In the genomic region with DNA sequence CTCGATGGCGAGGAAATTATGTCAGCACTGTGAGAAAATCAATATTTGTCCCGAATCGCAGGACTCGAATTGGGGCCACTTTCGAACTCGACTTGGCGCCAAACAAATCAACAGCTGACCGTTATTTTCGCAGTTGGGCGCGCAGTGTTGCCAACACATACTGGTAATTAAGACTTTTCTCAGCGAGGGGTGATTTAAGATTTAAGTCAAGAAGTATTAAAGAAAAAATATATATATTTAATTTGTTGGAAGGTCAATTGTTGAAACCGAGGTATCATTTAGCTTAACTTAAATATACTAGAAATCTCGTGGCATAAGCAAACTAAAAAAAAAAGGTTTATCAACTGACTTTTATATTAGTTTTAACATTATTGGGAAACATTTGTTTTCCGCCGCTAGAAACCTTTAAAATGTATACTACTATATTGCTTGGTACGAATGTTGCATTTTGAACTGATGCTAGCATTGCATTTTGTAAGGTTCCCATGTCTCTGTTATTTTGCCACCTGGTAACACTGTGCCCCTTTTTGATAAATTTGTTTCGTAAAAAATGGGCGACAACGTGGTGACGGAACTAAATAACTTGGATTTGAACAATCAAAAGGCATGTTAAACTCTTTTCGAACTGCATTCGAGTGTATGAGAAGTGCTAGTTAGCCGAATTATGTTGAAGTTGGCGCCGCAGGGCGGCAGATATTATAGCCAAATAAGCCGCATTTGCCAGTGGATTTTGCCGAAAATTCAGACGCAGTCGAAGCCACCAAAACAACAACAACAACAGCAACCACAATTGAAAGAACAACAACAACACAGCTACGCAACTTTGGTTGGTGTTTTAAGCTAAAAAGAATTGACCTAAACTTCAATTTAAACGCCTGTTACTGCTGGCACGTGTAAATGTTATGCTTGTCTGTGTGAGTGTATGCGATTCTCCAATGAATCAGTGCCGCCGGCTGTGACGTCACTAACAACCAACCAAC, we compare ENCODE assay signal across 1 fruit fly cellular context.
TF ChIP-seq lines count a peak whose summit lies in the region.

Patsas (minus strand) TSS at position 55 of the 980 bp plus-strand sequence.
ThrRS (plus strand) TSS at position 521 of the 980 bp plus-strand sequence.

TF ChIP-seq in whole organism, embryonic, 481 proteins besides CTCF, POLR2A, EP300 and RAD21 (continued from another document and continues in another):
- TF ChIP-seq dmrt11E (tag; optimal IDR thresholded peaks at IDR 0.05; lab: Kevin White, UChicago) (peak; percentile 85), Rx (GFP tag; IDR thresholded peaks at IDR 0.05; lab: Robert Waterston, UW) (peak; percentile 67), Ptx1 (GFP tag; IDR thresholded peaks at IDR 0.05; lab: Robert Waterston, UW) (peak; percentile 90), CG10267 (tag; optimal IDR thresholded peaks at IDR 0.05; lab: Kevin White, UChicago) (peak; percentile 84), MBD-R2 (GFP tag; IDR thresholded peaks at IDR 0.05; lab: Robert Waterston, UW) (peak; percentile 34; the same call in 1 of the 2 replicates), klu (GFP tag; IDR thresholded peaks at IDR 0.05; lab: Robert Waterston, UW) (peak; percentile 81), CG14050 (GFP tag; IDR thresholded peaks at IDR 0.05; lab: Robert Waterston, UW) (peak; percentile 71), chinmo (GFP tag; IDR thresholded peaks at IDR 0.05; lab: Robert Waterston, UW; ENCODE audit: partially characterized antibody) (no peak), Sry-β (GFP tag; optimal IDR thresholded peaks at IDR 0.05; lab: Kevin White, UChicago) (peak; percentile 39), hbn (GFP tag; IDR thresholded peaks at IDR 0.05; lab: Robert Waterston, UW; ENCODE audit: partially characterized antibody) (no peak), GATAe (GFP tag; conservative IDR thresholded peaks at IDR 0.05; lab: Robert Waterston, UW) (peak; percentile 47), CG2199 (GFP tag; IDR thresholded peaks at IDR 0.05; lab: Robert Waterston, UW) (peak; percentile 64; the same call in 1 of the 3 replicates), CG1792 (GFP tag; optimal IDR thresholded peaks at IDR 0.05; lab: Kevin White, UChicago) (peak; percentile 53), CG7928 (GFP tag; optimal IDR thresholded peaks at IDR 0.05; lab: Kevin White, UChicago) (peak; percentile 65), CG2678 (tag; optimal IDR thresholded peaks at IDR 0.05; lab: Kevin White, UChicago) (peak; percentile 91), dan (GFP tag; IDR thresholded peaks at IDR 0.05; lab: Robert Waterston, UW) (peak; percentile 53; the same call in 1 of the 2 replicates), Hand (GFP tag; optimal IDR thresholded peaks at IDR 0.05; lab: Kevin White, UChicago) (peak; percentile 71), CG8924 (tag; optimal IDR thresholded peaks at IDR 0.05; lab: Kevin White, UChicago) (peak; percentile 86), Dbx (GFP tag; IDR thresholded peaks at IDR 0.05; lab: Robert Waterston, UW) (peak; percentile 84), CG2875 (GFP tag; optimal IDR thresholded peaks at IDR 0.05; lab: Kevin White, UChicago) (peak; percentile 47), CG12659 (GFP tag; optimal IDR thresholded peaks at IDR 0.05; lab: Kevin White, UChicago) (peak; percentile 93), CG16815 (GFP tag; optimal IDR thresholded peaks at IDR 0.05; lab: Kevin White, UChicago) (peak; percentile 87), dm (GFP tag; optimal IDR thresholded peaks at IDR 0.05; lab: Kevin White, UChicago) (peak; percentile 61), CG2889 (GFP tag; IDR thresholded peaks at IDR 0.05; lab: Robert Waterston, UW) (peak; percentile 80), ap (GFP tag; IDR thresholded peaks at IDR 0.05; lab: Robert Waterston, UW) (peak; percentile 76), Med (GFP tag; lab: Kevin White, UChicago) (peak; percentile 94), CG31224 (GFP tag; IDR thresholded peaks at IDR 0.05; lab: Robert Waterston, UW) (peak; percentile 67), crol (GFP tag; IDR thresholded peaks at IDR 0.05; lab: Robert Waterston, UW) (no peak), jigr1 (GFP tag; IDR thresholded peaks at IDR 0.05; lab: Robert Waterston, UW) (peak; percentile 80), tna (GFP tag; IDR thresholded peaks at IDR 0.05; lab: Robert Waterston, UW; ENCODE audit: partially characterized antibody) (no peak), CG17612 (GFP tag; IDR thresholded peaks at IDR 0.05; lab: Robert Waterston, UW) (peak; percentile 62; the same call in 1 of the 2 replicates), usp (GFP tag; optimal IDR thresholded peaks at IDR 0.05; lab: Kevin White, UChicago) (no peak), CG6254 (GFP tag; optimal IDR thresholded peaks at IDR 0.05; lab: Kevin White, UChicago) (no peak), nau (GFP tag; optimal IDR thresholded peaks at IDR 0.05; lab: Kevin White, UChicago) (no peak), CG17385 (GFP tag; optimal IDR thresholded peaks at IDR 0.05; lab: Kevin White, UChicago) (peak; percentile 79), CG11723 (GFP tag; optimal IDR thresholded peaks at IDR 0.05; lab: Kevin White, UChicago) (peak; percentile 63), E2f2 (GFP tag; IDR thresholded peaks at IDR 0.05; lab: Robert Waterston, UW) (peak; percentile 79), pzg (GFP tag; optimal IDR thresholded peaks at IDR 0.05; lab: Kevin White, UChicago) (peak; percentile 54), otp (GFP tag; IDR thresholded peaks at IDR 0.05; lab: Robert Waterston, UW) (peak; percentile 71; the same call in 2 of the 3 replicates), Nf-YA (GFP tag; IDR thresholded peaks at IDR 0.05; lab: Robert Waterston, UW) (peak; percentile 64), Adf1 (GFP tag; IDR thresholded peaks at IDR 0.05; lab: Robert Waterston, UW) (peak; percentile 52), vfl (GFP tag; optimal IDR thresholded peaks at IDR 0.05; lab: Kevin White, UChicago) (peak; percentile 76), Meics (GFP tag; optimal IDR thresholded peaks at IDR 0.05; lab: Kevin White, UChicago) (peak; percentile 87), h (optimal IDR thresholded peaks at IDR 0.05; lab: Kevin White, UChicago) (no peak), CG1233 (GFP tag; optimal IDR thresholded peaks at IDR 0.05; lab: Kevin White, UChicago) (peak; percentile 82), ara (GFP tag; IDR thresholded peaks at IDR 0.05; lab: Robert Waterston, UW) (peak; percentile 78; the same call in 1 of the 2 replicates), CoRest (tag; optimal IDR thresholded peaks at IDR 0.05; lab: Kevin White, UChicago) (peak; percentile 95), NK7.1 (GFP tag; optimal IDR thresholded peaks at IDR 0.05; lab: Kevin White, UChicago) (peak; percentile 48), Antp (GFP tag; optimal IDR thresholded peaks at IDR 0.05; lab: Kevin White, UChicago) (peak; percentile 67), Fer3 (tag; optimal IDR thresholded peaks at IDR 0.05; lab: Kevin White, UChicago) (peak; percentile 87), Side (GFP tag; optimal IDR thresholded peaks at IDR 0.05; lab: Kevin White, UChicago) (peak; percentile 49), Dp (GFP tag; optimal IDR thresholded peaks at IDR 0.05; lab: Kevin White, UChicago) (peak; percentile 75), Awh (GFP tag; IDR thresholded peaks at IDR 0.05; lab: Robert Waterston, UW) (peak; percentile 80), CG12104 (GFP tag; optimal IDR thresholded peaks at IDR 0.05; lab: Kevin White, UChicago) (peak; percentile 80), Gug (GFP tag; IDR thresholded peaks at IDR 0.05; lab: Robert Waterston, UW) (peak; percentile 73; the same call in 3 of the 4 replicates), croc (GFP tag; conservative IDR thresholded peaks at IDR 0.05; lab: Robert Waterston, UW) (peak; percentile 78), CG6654 (GFP tag; optimal IDR thresholded peaks at IDR 0.05; lab: Kevin White, UChicago) (peak; percentile 67), CG14965 (GFP tag; optimal IDR thresholded peaks at IDR 0.05; lab: Kevin White, UChicago; ENCODE audit: borderline replicate concordance) (no peak), fd102C (GFP tag; optimal IDR thresholded peaks at IDR 0.05; lab: Kevin White, UChicago) (peak; percentile 51), gcm2 (GFP tag; optimal IDR thresholded peaks at IDR 0.05; lab: Kevin White, UChicago) (peak; percentile 6), CG10979 (tag; optimal IDR thresholded peaks at IDR 0.05; lab: Kevin White, UChicago) (peak; percentile 80), CG4617 (GFP tag; optimal IDR thresholded peaks at IDR 0.05; lab: Kevin White, UChicago; ENCODE audit: borderline replicate concordance) (peak; percentile 73), Pdp1 (GFP tag; optimal IDR thresholded peaks at IDR 0.05; lab: Kevin White, UChicago) (peak; percentile 70 to 80), CG11696 (GFP tag; IDR thresholded peaks at IDR 0.05; lab: Robert Waterston, UW) (peak; percentile 58), Six4 (GFP tag; optimal IDR thresholded peaks at IDR 0.05; lab: Kevin White, UChicago) (peak; percentile 73), bcd (GFP tag; optimal IDR thresholded peaks at IDR 0.05; lab: Kevin White, UChicago) (peak; percentile 87), CG12299 (tag; optimal IDR thresholded peaks at IDR 0.05; lab: Kevin White, UChicago) (peak; percentile 79), CG7357 (GFP tag; IDR thresholded peaks at IDR 0.05; lab: Robert Waterston, UW) (peak; percentile 97), lilli (GFP tag; optimal IDR thresholded peaks at IDR 0.05; lab: Kevin White, UChicago) (peak; percentile 82), Vsx1 (GFP tag; optimal IDR thresholded peaks at IDR 0.05; lab: Kevin White, UChicago) (no peak), MTF-1 (GFP tag; optimal IDR thresholded peaks at IDR 0.05; lab: Kevin White, UChicago; ENCODE audit: borderline replicate concordance) (peak; percentile 50), lmd (GFP tag; IDR thresholded peaks at IDR 0.05; lab: Robert Waterston, UW) (peak; percentile 90), Bteb2 (GFP tag; optimal IDR thresholded peaks at IDR 0.05; lab: Kevin White, UChicago) (peak; percentile 69), Lpt (GFP tag; optimal IDR thresholded peaks at IDR 0.05; lab: Kevin White, UChicago) (no peak), CG11398 (GFP tag; optimal IDR thresholded peaks at IDR 0.05; lab: Kevin White, UChicago) (no peak), HmgZ (tag; optimal IDR thresholded peaks at IDR 0.05; lab: Kevin White, UChicago) (peak; percentile 52), CG32772 (GFP tag; IDR thresholded peaks at IDR 0.05; lab: Robert Waterston, UW) (peak; percentile 83), wor (GFP tag; IDR thresholded peaks at IDR 0.05; lab: Robert Waterston, UW) (peak; percentile 32; the same call in 1 of the 2 replicates), pfk (GFP tag; optimal IDR thresholded peaks at IDR 0.05; lab: Kevin White, UChicago) (no peak), lov (optimal IDR thresholded peaks at IDR 0.05; lab: Kevin White, UChicago) (no peak), lov (GFP tag; IDR thresholded peaks at IDR 0.05; lab: Robert Waterston, UW) (0 out of 3 replicates have a peak, but pooled peaks have one; percentile 15), BEAF-32 (GFP tag; optimal IDR thresholded peaks at IDR 0.05; lab: Kevin White, UChicago) (peak; percentile 38), amos (GFP tag; IDR thresholded peaks at IDR 0.05; lab: Robert Waterston, UW; ENCODE audit: partially characterized antibody) (0 out of 2 replicates have a peak, but pooled peaks have one; percentile 15), sc (optimal IDR thresholded peaks at IDR 0.05; lab: Kevin White, UChicago) (no peak), sc (GFP tag; optimal IDR thresholded peaks at IDR 0.05; lab: Kevin White, UChicago) (peak; percentile 72), CG4424 (GFP tag; optimal IDR thresholded peaks at IDR 0.05; lab: Kevin White, UChicago) (peak; percentile 87), CG2116 (GFP tag; optimal IDR thresholded peaks at IDR 0.05; lab: Kevin White, UChicago) (peak; percentile 90), onecut (GFP tag; IDR thresholded peaks at IDR 0.05; lab: Robert Waterston, UW) (peak; percentile 97), ci (GFP tag; IDR thresholded peaks at IDR 0.05; lab: Robert Waterston, UW) (peak; percentile 78), cad (GFP tag; optimal IDR thresholded peaks at IDR 0.05; lab: Kevin White, UChicago) (no peak), emc (GFP tag; optimal IDR thresholded peaks at IDR 0.05; lab: Kevin White, UChicago) (peak; percentile 61), twi (tag; optimal IDR thresholded peaks at IDR 0.05; lab: Kevin White, UChicago) (peak; percentile 79), YL-1 (GFP tag; optimal IDR thresholded peaks at IDR 0.05; lab: Kevin White, UChicago) (peak; percentile 65), Hsf (GFP tag; optimal IDR thresholded peaks at IDR 0.05; lab: Kevin White, UChicago) (peak; percentile 88), tgo (GFP tag; IDR thresholded peaks at IDR 0.05; lab: Robert Waterston, UW) (peak; percentile 88), CG13624 (GFP tag; optimal IDR thresholded peaks at IDR 0.05; lab: Kevin White, UChicago) (peak; percentile 78), gcm (GFP tag; optimal IDR thresholded peaks at IDR 0.05; lab: Kevin White, UChicago) (peak; percentile 76), CG1603 (tag; optimal IDR thresholded peaks at IDR 0.05; lab: Kevin White, UChicago) (peak; percentile 65), Sry-δ (GFP tag; optimal IDR thresholded peaks at IDR 0.05; lab: Kevin White, UChicago) (peak; percentile 41), fu2 (GFP tag; optimal IDR thresholded peaks at IDR 0.05; lab: Kevin White, UChicago) (peak; percentile 69), CG4730 (GFP tag; IDR thresholded peaks at IDR 0.05; lab: Robert Waterston, UW) (peak; percentile 81), BtbVII (GFP tag; optimal IDR thresholded peaks at IDR 0.05; lab: Kevin White, UChicago) (peak; percentile 57), Drgx (GFP tag; IDR thresholded peaks at IDR 0.05; lab: Robert Waterston, UW) (peak; percentile 83), cas (GFP tag; IDR thresholded peaks at IDR 0.05; lab: Robert Waterston, UW) (peak; percentile 69), CG8478 (optimal IDR thresholded peaks at IDR 0.05; lab: Kevin White, UChicago) (no peak), ewg (GFP tag; optimal IDR thresholded peaks at IDR 0.05; lab: Kevin White, UChicago) (peak; percentile 73), yki (optimal IDR thresholded peaks at IDR 0.05; lab: Kevin White, UChicago) (no peak), CG9876 (GFP tag; optimal IDR thresholded peaks at IDR 0.05; lab: Kevin White, UChicago) (peak; percentile 72), CG4707 (GFP tag; optimal IDR thresholded peaks at IDR 0.05; lab: Kevin White, UChicago) (no peak), jumu (GFP tag; optimal IDR thresholded peaks at IDR 0.05; lab: Kevin White, UChicago) (peak; percentile 54), CG15073 (GFP tag; optimal IDR thresholded peaks at IDR 0.05; lab: Kevin White, UChicago) (peak; percentile 15), CG17829 (tag; optimal IDR thresholded peaks at IDR 0.05; lab: Kevin White, UChicago) (peak; percentile 84), H15 (GFP tag; IDR thresholded peaks at IDR 0.05; lab: Robert Waterston, UW) (peak; percentile 76; the same call in 2 of the 3 replicates), CG12155 (GFP tag; optimal IDR thresholded peaks at IDR 0.05; lab: Kevin White, UChicago) (peak; percentile 88), CG34224 (GFP tag; IDR thresholded peaks at IDR 0.05; lab: Robert Waterston, UW; ENCODE audit: partially characterized antibody) (no peak), CG7786 (GFP tag; optimal IDR thresholded peaks at IDR 0.05; lab: Kevin White, UChicago) (peak; percentile 65)
